Fruit fly (Drosophila melanogaster) whole organism, embryonic: ENCODE data around the gene Eo.

ENCODE experiments used
- ATbp ChIP-seq: fragments of 200-800 bp; sonication (Bioruptor generic); optimal IDR thresholded peaks from 2 replicates; lab custom pipeline; 2017; ENCODE audit warnings: missing biosample characterization, mild to moderate bottlenecking, missing genetic modification characterization, missing genetic modification reagents
- B-H2 ChIP-seq: fragments of 200-800 bp; sonication (Bioruptor generic); optimal IDR thresholded peaks from 2 replicates; lab custom pipeline; 2018; ENCODE audit warnings: missing biosample characterization, mild to moderate bottlenecking, missing genetic modification characterization
- CG10267 ChIP-seq: fragments of 200-800 bp; sonication (Bioruptor generic); optimal IDR thresholded peaks from 2 replicates; lab custom pipeline; 2018; ENCODE audit warnings: missing biosample characterization, mild to moderate bottlenecking, missing genetic modification characterization, moderate library complexity
- CG12219 ChIP-seq: fragments of 200-800 bp; sonication (Bioruptor generic); optimal IDR thresholded peaks from 3 replicates; lab custom pipeline; 2018; ENCODE audit warnings: missing biosample characterization, mild to moderate bottlenecking, missing genetic modification characterization
- CG12236 ChIP-seq: fragments of 200-800 bp; sonication (Bioruptor generic); optimal IDR thresholded peaks from 2 replicates; lab custom pipeline; 2016; ENCODE audit warnings: missing biosample characterization, missing genetic modification characterization
- CG12744 ChIP-seq: fragments of 200-800 bp; sonication (Bioruptor generic); optimal IDR thresholded peaks from 2 replicates; lab custom pipeline; 2016; ENCODE audit warnings: missing biosample characterization, missing genetic modification characterization
- CG12769 ChIP-seq: fragments of 200-800 bp; sonication (Bioruptor generic); optimal IDR thresholded peaks from 2 replicates; lab custom pipeline; 2019; ENCODE audit warnings: missing biosample characterization, mild to moderate bottlenecking, missing genetic modification characterization, moderate library complexity
- CG14050 ChIP-seq: fragments of 200-800 bp; sonication (Bioruptor generic); IDR thresholded peaks from 3 replicates; pipeline ENCODE4 v1.3.6; 2022; ENCODE audit warnings: missing biosample characterization, missing genetic modification characterization
- CG2116 ChIP-seq: fragments of 200-800 bp; sonication (Bioruptor generic); optimal IDR thresholded peaks from 3 replicates; lab custom pipeline; 2018; ENCODE audit warnings: missing biosample characterization, mild to moderate bottlenecking, missing genetic modification characterization
- CG32772 ChIP-seq: fragments of 200-800 bp; sonication (Bioruptor generic); IDR thresholded peaks from 2 replicates; pipeline ENCODE4 v1.3.6; 2022; ENCODE audit warnings: missing biosample characterization, missing genetic modification characterization
- CG3995 ChIP-seq: fragments of 200-800 bp; sonication (Bioruptor generic); optimal IDR thresholded peaks from 3 replicates; lab custom pipeline; 2016; ENCODE audit warnings: missing biosample characterization, missing genetic modification characterization
- CG6654 ChIP-seq: fragments of 200-800 bp; sonication (Bioruptor generic); optimal IDR thresholded peaks from 2 replicates; lab custom pipeline; 2017; ENCODE audit warnings: missing biosample characterization, mild to moderate bottlenecking, missing genetic modification characterization
- CG6765 ChIP-seq: fragments of 200-800 bp; sonication (Bioruptor generic); optimal IDR thresholded peaks from 3 replicates; lab custom pipeline; 2017; ENCODE audit warnings: missing biosample characterization, mild to moderate bottlenecking, missing genetic modification characterization
- CG8290 ChIP-seq, 3 experiments: fragments of 200-800 bp; sonication (Bioruptor generic); optimal IDR thresholded peaks; 2 replicates each; lab custom pipeline; 2016 to 2019; ENCODE audit warnings: missing biosample characterization in 3 of 3, missing genetic modification characterization in 3 of 3, mild to moderate bottlenecking in 2 of 3, moderate library complexity in 1 of 3
- CG9727 ChIP-seq: fragments of 200-800 bp; sonication (Bioruptor generic); optimal IDR thresholded peaks from 3 replicates; lab custom pipeline; 2017; ENCODE audit warnings: missing biosample characterization, mild to moderate bottlenecking, missing genetic modification characterization
- CG9797 ChIP-seq: fragments of 200-800 bp; sonication (Bioruptor generic); optimal IDR thresholded peaks from 3 replicates; lab custom pipeline; 2018; ENCODE audit warnings: missing biosample characterization, mild to moderate bottlenecking, missing genetic modification characterization
- CG9932 ChIP-seq: fragments of 200-800 bp; sonication (Bioruptor generic); IDR thresholded peaks from 2 replicates; pipeline ENCODE4 v1.3.6; 2022; ENCODE audit warnings: missing biosample characterization, missing genetic modification characterization
- D ChIP-seq, 2 experiments: fragments of 200-800 bp in 1 of 2; fragments of >200 bp in 1 of 2; sonication (Bioruptor generic) in 1 of 2; optimal IDR thresholded peaks; 2 replicates in 1 of 2; 3 replicates in 1 of 2; lab custom pipeline; 2017; ENCODE audit warnings: mild to moderate bottlenecking in 1 of 2, missing biosample characterization in 1 of 2, missing genetic modification characterization in 1 of 2, missing genetic modification reagents in 1 of 2
- Dbx ChIP-seq: fragments of 200-800 bp; sonication (Bioruptor generic); IDR thresholded peaks from 3 replicates; pipeline ENCODE4 v1.3.6; 2022; ENCODE audit warnings: missing biosample characterization, missing genetic modification characterization
- Dll ChIP-seq: fragments of 200-800 bp; sonication (Bioruptor generic); IDR thresholded peaks from 4 replicates; pipeline ENCODE4 v1.3.6; 2022; ENCODE audit warnings: missing biosample characterization, missing genetic modification characterization; ENCODE audit not compliant: partially characterized antibody
- Elba2 ChIP-seq: fragments of 200-800 bp; sonication (Bioruptor generic); optimal IDR thresholded peaks from 3 replicates; lab custom pipeline; 2016; ENCODE audit warnings: missing biosample characterization, missing genetic modification characterization
- HLHmδ ChIP-seq: fragments of 200-800 bp; sonication (Bioruptor generic); optimal IDR thresholded peaks from 2 replicates; lab custom pipeline; 2018; ENCODE audit warnings: missing biosample characterization, mild to moderate bottlenecking, missing genetic modification characterization, moderate library complexity
- Hr51 ChIP-seq, 2 experiments: fragments of 200-800 bp; sonication (Bioruptor generic); optimal IDR thresholded peaks; 2 replicates in 1 of 2; 3 replicates in 1 of 2; lab custom pipeline; 2016 to 2018; ENCODE audit warnings: missing biosample characterization in 2 of 2, missing genetic modification characterization in 2 of 2, mild to moderate bottlenecking in 1 of 2, moderate library complexity in 1 of 2
- Jarid2 ChIP-seq: fragments of 200-800 bp; sonication (Bioruptor generic); optimal IDR thresholded peaks from 3 replicates; lab custom pipeline; 2017; ENCODE audit warnings: mild to moderate bottlenecking, missing biosample characterization, missing genetic modification reagents, missing genetic modification characterization
- Nf-YC ChIP-seq: fragments of 200-800 bp; optimal IDR thresholded peaks from 3 replicates; lab custom pipeline; 2019; ENCODE audit warnings: missing biosample characterization, mild to moderate bottlenecking, missing genetic modification characterization, moderate library complexity
- Poxn ChIP-seq: fragments of 200-800 bp; sonication (Bioruptor generic); IDR thresholded peaks from 2 replicates; pipeline ENCODE4 v1.3.6; 2022; ENCODE audit warnings: missing biosample characterization, missing genetic modification characterization
- Sry-δ ChIP-seq: fragments of 200-800 bp; sonication (Bioruptor generic); optimal IDR thresholded peaks from 2 replicates; lab custom pipeline; 2016; ENCODE audit warnings: missing biosample characterization, missing genetic modification characterization
- Taf1 ChIP-seq: fragments of 200-800 bp; sonication (Bioruptor generic); IDR thresholded peaks from 2 replicates; pipeline ENCODE4 v1.3.6; 2022; ENCODE audit warnings: missing biosample characterization, missing genetic modification characterization
- Usf ChIP-seq: fragments of 200-800 bp; sonication (Bioruptor generic); optimal IDR thresholded peaks from 2 replicates; lab custom pipeline; 2017; ENCODE audit warnings: missing genotype, missing biosample characterization, missing genetic modification characterization
- chinmo ChIP-seq: fragments of 200-800 bp; sonication (Bioruptor generic); IDR thresholded peaks from 4 replicates; pipeline ENCODE4 v1.3.6; 2022; ENCODE audit warnings: missing biosample characterization, missing genetic modification characterization; ENCODE audit not compliant: partially characterized antibody
- crc ChIP-seq: fragments of 200-800 bp; sonication (Bioruptor generic); optimal IDR thresholded peaks from 2 replicates; lab custom pipeline; 2016; ENCODE audit warnings: missing biosample characterization, missing genetic modification characterization
- crol ChIP-seq: fragments of 200-800 bp; sonication (Bioruptor generic); IDR thresholded peaks from 2 replicates; pipeline ENCODE4 v1.3.6; 2022; ENCODE audit warnings: missing biosample characterization, missing genetic modification characterization
- dpn ChIP-seq, 2 experiments: fragments of 200-800 bp; sonication (Bioruptor generic); optimal IDR thresholded peaks; 3 replicates each; lab custom pipeline; 2016; ENCODE audit warnings: missing biosample characterization in 2 of 2, missing genetic modification characterization in 2 of 2
- emc ChIP-seq: fragments of 200-800 bp; sonication (Bioruptor generic); optimal IDR thresholded peaks from 2 replicates; lab custom pipeline; 2016; ENCODE audit warnings: missing biosample characterization, missing genetic modification characterization
- gce ChIP-seq: fragments of 200-800 bp; sonication (Bioruptor generic); IDR thresholded peaks from 3 replicates; pipeline ENCODE4 v1.3.6; 2022; ENCODE audit warnings: missing biosample characterization, missing genetic modification characterization
- ham ChIP-seq: fragments of 200-800 bp; sonication (Bioruptor generic); IDR thresholded peaks from 2 replicates; pipeline ENCODE4 v1.3.6; 2022; ENCODE audit warnings: missing biosample characterization, missing genetic modification characterization
- hbn ChIP-seq: fragments of 200-800 bp; sonication (Bioruptor generic); IDR thresholded peaks from 2 replicates; pipeline ENCODE4 v1.3.6; 2022; ENCODE audit warnings: missing biosample characterization, missing genetic modification characterization; ENCODE audit not compliant: partially characterized antibody
- lab ChIP-seq: fragments of 200-800 bp; sonication (Bioruptor generic); optimal IDR thresholded peaks from 3 replicates; lab custom pipeline; 2017; ENCODE audit warnings: missing biosample characterization, missing genetic modification characterization, mild to moderate bottlenecking, moderate library complexity, missing genetic modification reagents
- mam ChIP-seq: fragments of 200-800 bp; sonication (Bioruptor generic); optimal IDR thresholded peaks from 3 replicates; lab custom pipeline; 2016; ENCODE audit warnings: missing biosample characterization, missing genetic modification characterization
- onecut ChIP-seq: fragments of 200-800 bp; sonication (Bioruptor generic); IDR thresholded peaks from 2 replicates; pipeline ENCODE4 v1.3.6; 2022; ENCODE audit warnings: missing biosample characterization, missing genetic modification characterization
- p53 ChIP-seq: fragments of 200-800 bp; sonication (Bioruptor generic); optimal IDR thresholded peaks from 2 replicates; lab custom pipeline; 2016; ENCODE audit warnings: missing biosample characterization, missing genetic modification characterization
- seq ChIP-seq: fragments of 200-800 bp; sonication (Bioruptor generic); IDR thresholded peaks from 2 replicates; pipeline ENCODE4 v1.3.6; 2022; ENCODE audit warnings: missing biosample characterization, missing genetic modification characterization
- shn ChIP-seq: fragments of 200-800 bp; sonication (Bioruptor generic); optimal IDR thresholded peaks from 3 replicates; lab custom pipeline; 2016; ENCODE audit warnings: missing biosample characterization, missing genetic modification characterization
- stwl ChIP-seq: fragments of 200-800 bp; sonication (Bioruptor generic); optimal IDR thresholded peaks from 3 replicates; lab custom pipeline; 2018; ENCODE audit warnings: missing biosample characterization, mild to moderate bottlenecking, missing genetic modification characterization, moderate library complexity
- tap ChIP-seq: fragments of 200-800 bp; optimal IDR thresholded peaks from 3 replicates; lab custom pipeline; 2019; ENCODE audit warnings: missing biosample characterization, mild to moderate bottlenecking, missing genetic modification characterization, moderate library complexity
- ttk ChIP-seq: fragments of 200-800 bp; sonication (Bioruptor generic); IDR thresholded peaks from 2 replicates; pipeline ENCODE4 v2.1.2; 2022; ENCODE audit warnings: missing biosample characterization, missing genetic modification characterization
- tup ChIP-seq: fragments of 200-800 bp; sonication (Bioruptor generic); optimal IDR thresholded peaks from 2 replicates; lab custom pipeline; 2016; ENCODE audit warnings: missing biosample characterization, mild to moderate bottlenecking, missing genetic modification characterization, moderate library complexity
- vfl ChIP-seq: fragments of 200-800 bp; sonication (Bioruptor generic); optimal IDR thresholded peaks from 2 replicates; lab custom pipeline; 2016; ENCODE audit warnings: missing biosample characterization, missing genetic modification characterization
- zfh2 ChIP-seq: fragments of 200-800 bp; sonication (Bioruptor generic); optimal IDR thresholded peaks from 2 replicates; lab custom pipeline; 2016; ENCODE audit warnings: missing biosample characterization, missing genetic modification characterization

The Eo gene

dm6 chrX:14952097-14952844 is 33.7 kb upstream of the Eo start (continued):
- TF ChIP-seq lab (no peak), CG12744 (GFP tag; lab: Kevin White, UChicago) (no peak), D (optimal IDR thresholded peaks at IDR 0.05; lab: Kevin White, UChicago) (no peak), D (GFP tag; optimal IDR thresholded peaks at IDR 0.05; lab: Kevin White, UChicago) (no peak), B-H2 (no peak), emc (GFP tag; lab: Kevin White, UChicago) (no peak), vfl (no peak), seq (GFP tag; lab: Robert Waterston, UW) (no peak), Sry-δ (GFP tag; lab: Kevin White, UChicago) (no peak), shn (peak; percentile 18), Taf1 (no peak), CG2116 (GFP tag; lab: Kevin White, UChicago) (no peak), p53 (GFP tag; lab: Kevin White, UChicago) (no peak), Nf-YC (tag; lab: Kevin White, UChicago) (no peak), ham (no peak), HLHmδ (GFP tag; lab: Kevin White, UChicago) (no peak), CG12219 (GFP tag; lab: Kevin White, UChicago) (peak; percentile 12), CG10267 (peak; percentile 42), tap (tag; lab: Kevin White, UChicago) (no peak), mam (GFP tag; lab: Kevin White, UChicago) (peak; percentile 8), dpn (GFP tag; optimal IDR thresholded peaks at IDR 0.05; lab: Kevin White, UChicago) (peak in 1 of 2 experiments; percentile 63), tup (GFP tag; lab: Kevin White, UChicago) (no peak), CG8290 (GFP tag; optimal IDR thresholded peaks at IDR 0.05; lab: Kevin White, UChicago) (no peak), CG8290 (tag; optimal IDR thresholded peaks at IDR 0.05; lab: Kevin White, UChicago) (peak in 1 of 2 experiments; percentile 41), Elba2 (GFP tag; lab: Kevin White, UChicago) (no peak), CG12236 (GFP tag; lab: Kevin White, UChicago) (peak; percentile 32), CG9797 (GFP tag; lab: Kevin White, UChicago) (no peak), ATbp (GFP tag; lab: Kevin White, UChicago) (peak; percentile 60), onecut (GFP tag; lab: Robert Waterston, UW) (peak; percentile 12; the same call in 1 of the 2 replicates), CG6765 (GFP tag; lab: Kevin White, UChicago) (no peak), ttk (GFP tag; lab: Robert Waterston, UW) (0 out of 2 replicates have a peak, but pooled peaks have one; percentile 50), Dll (no peak), Poxn (no peak), hbn (no peak), zfh2 (GFP tag; lab: Kevin White, UChicago) (no peak), CG32772 (GFP tag; lab: Robert Waterston, UW) (peak; percentile 57; the same call in 1 of the 2 replicates), Dbx (GFP tag; lab: Robert Waterston, UW) (no peak), Hr51 (GFP tag; optimal IDR thresholded peaks at IDR 0.05; lab: Kevin White, UChicago) (peak in 1 of 2 experiments; percentile 70), Jarid2 (GFP tag; lab: Kevin White, UChicago) (no peak), CG6654 (GFP tag; lab: Kevin White, UChicago) (peak; percentile 10)

- no peak for TF ChIP-seq Usf (GFP tag; lab: Kevin White, UChicago)
- no peak for TF ChIP-seq CG9727 (GFP tag; lab: Kevin White, UChicago)
- 0 out of 4 replicates have a peak, but pooled peaks have one; percentile 11 for TF ChIP-seq chinmo (GFP tag; lab: Robert Waterston, UW)
- TF ChIP-seq CG14050 (GFP tag; lab: Robert Waterston, UW), result no peak
- no peak for TF ChIP-seq crc (GFP tag; lab: Kevin White, UChicago)
- TF ChIP-seq CG9932 (GFP tag; lab: Robert Waterston, UW), result no peak
- TF ChIP-seq gce (GFP tag; lab: Robert Waterston, UW), result 0 out of 3 replicates have a peak, but pooled peaks have one; percentile 44
- peak; percentile 42 for TF ChIP-seq CG12769
- no peak for TF ChIP-seq CG3995 (GFP tag; lab: Kevin White, UChicago)
- peak; percentile 62 for TF ChIP-seq crol
- TF ChIP-seq stwl (tag; lab: Kevin White, UChicago), result no peak
Measured at dm6 chrX:14951346-14951862, 32.8 kb upstream of the Eo start.
